Worm (Caenorhabditis elegans) whole organism, mixed stage, embryonic: ENCODE results near the gene F07B10.4.

Experiments
- lin-13 ChIP-seq: fragments of 150-350 bp; optimal IDR thresholded peaks from 2 replicates; lab custom pipeline; 2014; ENCODE audit warnings: missing biosample characterization, missing genetic modification characterization
- unc-62 ChIP-seq: fragments of 150-350 bp; optimal IDR thresholded peaks from 2 replicates; lab custom pipeline; 2014; ENCODE audit warnings: missing biosample characterization, missing genetic modification reagents, missing genetic modification characterization

DNA sequence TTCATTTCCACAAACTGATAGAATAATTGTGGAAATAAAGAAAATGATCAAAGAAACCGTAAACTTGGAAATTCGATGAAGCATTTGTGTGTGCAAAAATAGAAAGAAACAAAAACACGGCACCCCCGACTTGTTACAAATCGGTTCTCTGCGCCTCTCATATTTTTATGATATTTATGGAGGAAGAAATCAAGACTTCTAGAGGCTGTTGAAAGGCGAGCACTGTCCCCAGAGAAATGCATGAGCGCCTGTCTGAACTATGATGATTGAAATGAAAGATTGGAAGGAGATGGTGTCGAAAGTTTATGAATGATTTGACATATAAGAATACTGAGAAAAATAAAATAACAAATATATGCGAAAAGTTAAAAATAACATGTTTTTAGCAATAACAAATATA, 4.0 kb downstream of the F07B10.4 start, which contains the start of gene lgc-36:
- TF ChIP-seq unc-62 (GFP tag; lab: Kevin White, UChicago) (no peak), lin-13 (tag; lab: Kevin White, UChicago) (no peak)
